Fruit fly (Drosophila melanogaster) whole organism, embryonic: ENCODE data around the gene CG5641.

ENCODE experiments used
- B-H2 ChIP-seq: fragments of 200-800 bp; sonication (Bioruptor generic); optimal IDR thresholded peaks from 2 replicates; lab custom pipeline; 2018; ENCODE audit warnings: missing biosample characterization, mild to moderate bottlenecking, missing genetic modification characterization
- CG10654 ChIP-seq: fragments of 200-800 bp; sonication (Bioruptor generic); optimal IDR thresholded peaks from 2 replicates; lab custom pipeline; 2016; ENCODE audit warnings: missing biosample characterization, missing genetic modification characterization
- CG10959 ChIP-seq: fragments of 200-800 bp; sonication (Bioruptor generic); IDR thresholded peaks from 2 replicates; pipeline ENCODE4 v1.3.6; 2022; ENCODE audit warnings: missing biosample characterization, missing genetic modification characterization
- CG10979 ChIP-seq: fragments of 200-800 bp; sonication (Bioruptor generic); optimal IDR thresholded peaks from 2 replicates; lab custom pipeline; 2018; ENCODE audit warnings: missing biosample characterization, mild to moderate bottlenecking, missing genetic modification characterization, moderate library complexity
- CG11085 ChIP-seq: fragments of 200-800 bp; sonication (Bioruptor generic); IDR thresholded peaks from 2 replicates; pipeline ENCODE4 v1.3.6; 2022; ENCODE audit warnings: missing biosample characterization, missing genetic modification characterization
- CG11723 ChIP-seq: fragments of 200-800 bp; sonication (Bioruptor generic); optimal IDR thresholded peaks from 2 replicates; lab custom pipeline; 2017; ENCODE audit warnings: missing biosample characterization, mild to moderate bottlenecking, missing genetic modification characterization
- CG12104 ChIP-seq: fragments of 200-800 bp; sonication (Bioruptor generic); optimal IDR thresholded peaks from 3 replicates; lab custom pipeline; 2016; ENCODE audit warnings: missing biosample characterization, missing genetic modification characterization
- CG13894 ChIP-seq: fragments of 200-800 bp; sonication (Bioruptor generic); optimal IDR thresholded peaks from 3 replicates; lab custom pipeline; 2018; ENCODE audit warnings: missing biosample characterization, mild to moderate bottlenecking, missing genetic modification characterization, moderate library complexity
- CG1647 ChIP-seq: fragments of 200-800 bp; sonication (Bioruptor generic); optimal IDR thresholded peaks from 3 replicates; lab custom pipeline; 2016; ENCODE audit warnings: missing biosample characterization, missing genetic modification characterization
- CG17361 ChIP-seq: fragments of 200-800 bp; sonication (Bioruptor generic); IDR thresholded peaks from 3 replicates; pipeline ENCODE4 v1.3.6; 2022; ENCODE audit warnings: missing biosample characterization, missing genetic modification characterization
- CG17385 ChIP-seq: fragments of 200-800 bp; sonication (Bioruptor generic); optimal IDR thresholded peaks from 3 replicates; lab custom pipeline; 2018; ENCODE audit warnings: missing biosample characterization, mild to moderate bottlenecking, missing genetic modification characterization
- CG17912 ChIP-seq: fragments of 200-800 bp; sonication (Bioruptor generic); optimal IDR thresholded peaks from 2 replicates; lab custom pipeline; 2018; ENCODE audit warnings: missing biosample characterization, mild to moderate bottlenecking, missing genetic modification characterization
- CG2129 ChIP-seq: fragments of 200-800 bp; sonication (Bioruptor generic); IDR thresholded peaks from 2 replicates; pipeline ENCODE4 v1.3.6; 2022; ENCODE audit warnings: missing biosample characterization, missing genetic modification characterization; ENCODE audit not compliant: partially characterized antibody
- CG2678 ChIP-seq: fragments of 200-800 bp; sonication (Bioruptor generic); optimal IDR thresholded peaks from 3 replicates; lab custom pipeline; 2019; ENCODE audit warnings: missing biosample characterization, mild to moderate bottlenecking, missing genetic modification characterization, moderate library complexity
- CG30431 ChIP-seq: fragments of 200-800 bp; sonication (Bioruptor generic); optimal IDR thresholded peaks from 2 replicates; lab custom pipeline; 2017; ENCODE audit warnings: missing biosample characterization, missing genetic modification characterization
- CG31224 ChIP-seq: fragments of 200-800 bp; sonication (Bioruptor generic); IDR thresholded peaks from 2 replicates; pipeline ENCODE4 v1.3.6; 2022; ENCODE audit warnings: missing biosample characterization, missing genetic modification characterization
- CG31388 ChIP-seq: fragments of 200-800 bp; sonication (Bioruptor generic); optimal IDR thresholded peaks from 2 replicates; lab custom pipeline; 2016; ENCODE audit warnings: missing biosample characterization, missing genetic modification characterization
- CG33213 ChIP-seq: fragments of 200-800 bp; sonication (Bioruptor generic); optimal IDR thresholded peaks from 3 replicates; lab custom pipeline; 2016; ENCODE audit warnings: missing biosample characterization, missing genetic modification characterization
- CG4404 ChIP-seq: fragments of 200-800 bp; sonication (Bioruptor generic); IDR thresholded peaks from 2 replicates; pipeline ENCODE4 v1.3.6; 2022; ENCODE audit warnings: missing biosample characterization, missing genetic modification characterization
- CG4820 ChIP-seq: fragments of 200-800 bp; sonication (Bioruptor generic); optimal IDR thresholded peaks from 3 replicates; lab custom pipeline; 2016; ENCODE audit warnings: missing biosample characterization, missing genetic modification characterization
- CG6272 ChIP-seq: fragments of 200-800 bp; sonication (Bioruptor generic); IDR thresholded peaks from 2 replicates; pipeline ENCODE4 v1.3.6; 2022; ENCODE audit warnings: missing biosample characterization, missing genetic modification characterization
- CG6813 ChIP-seq: fragments of 200-800 bp; sonication (Bioruptor generic); optimal IDR thresholded peaks from 2 replicates; lab custom pipeline; 2017; ENCODE audit warnings: missing biosample characterization, missing genetic modification characterization, mild to moderate bottlenecking, moderate library complexity, missing genetic modification reagents
- CG7372 ChIP-seq: fragments of 200-800 bp; sonication (Bioruptor generic); IDR thresholded peaks from 2 replicates; pipeline ENCODE4 v1.3.6; 2022; ENCODE audit warnings: missing biosample characterization, missing genetic modification characterization
- CG9609 ChIP-seq: fragments of 200-800 bp; sonication (Bioruptor generic); optimal IDR thresholded peaks from 3 replicates; lab custom pipeline; 2016; ENCODE audit warnings: missing biosample characterization, missing genetic modification characterization
- CG9797 ChIP-seq: fragments of 200-800 bp; sonication (Bioruptor generic); optimal IDR thresholded peaks from 3 replicates; lab custom pipeline; 2018; ENCODE audit warnings: missing biosample characterization, mild to moderate bottlenecking, missing genetic modification characterization
- D ChIP-seq, 2 experiments: fragments of 200-800 bp in 1 of 2; fragments of >200 bp in 1 of 2; sonication (Bioruptor generic) in 1 of 2; optimal IDR thresholded peaks; 2 replicates in 1 of 2; 3 replicates in 1 of 2; lab custom pipeline; 2017; ENCODE audit warnings: mild to moderate bottlenecking in 1 of 2, missing biosample characterization in 1 of 2, missing genetic modification characterization in 1 of 2, missing genetic modification reagents in 1 of 2
- Dip2 ChIP-seq: fragments of 200-800 bp; sonication (Bioruptor generic); IDR thresholded peaks from 2 replicates; pipeline ENCODE4 v1.3.6; 2022; ENCODE audit warnings: missing biosample characterization, missing genetic modification characterization
- Dll ChIP-seq: fragments of 200-800 bp; sonication (Bioruptor generic); IDR thresholded peaks from 4 replicates; pipeline ENCODE4 v1.3.6; 2022; ENCODE audit warnings: missing biosample characterization, missing genetic modification characterization; ENCODE audit not compliant: partially characterized antibody
- E2f1 ChIP-seq: fragments of 200-800 bp; sonication (Bioruptor generic); IDR thresholded peaks from 2 replicates; pipeline ENCODE4 v1.3.6; 2022; ENCODE audit warnings: missing biosample characterization, missing genetic modification characterization
- Fer1 ChIP-seq: fragments of 200-800 bp; sonication (Bioruptor generic); optimal IDR thresholded peaks from 2 replicates; lab custom pipeline; 2017; ENCODE audit warnings: missing biosample characterization, mild to moderate bottlenecking, missing genetic modification characterization
- Fer2 ChIP-seq: fragments of 200-800 bp; sonication (Bioruptor generic); optimal IDR thresholded peaks from 2 replicates; lab custom pipeline; 2018; ENCODE audit warnings: missing biosample characterization, mild to moderate bottlenecking, missing genetic modification characterization, moderate library complexity
- Gsc ChIP-seq: fragments of 200-800 bp; sonication (Bioruptor generic); IDR thresholded peaks from 2 replicates; pipeline ENCODE4 v1.3.6; 2022; ENCODE audit warnings: missing biosample characterization, missing genetic modification characterization
- Lpt ChIP-seq: fragments of >200 bp; optimal IDR thresholded peaks from 2 replicates; lab custom pipeline; 2018; ENCODE audit warnings: missing biosample characterization, missing genetic modification characterization
- Mes4 ChIP-seq: fragments of 200-800 bp; sonication (Bioruptor generic); optimal IDR thresholded peaks from 2 replicates; lab custom pipeline; 2016; ENCODE audit warnings: missing biosample characterization, missing genetic modification characterization
- Neu2 ChIP-seq: fragments of 200-800 bp; sonication (Bioruptor generic); optimal IDR thresholded peaks from 3 replicates; lab custom pipeline; 2016; ENCODE audit warnings: missing biosample characterization, missing genetic modification characterization, borderline replicate concordance
- Nf-YC ChIP-seq: fragments of 200-800 bp; optimal IDR thresholded peaks from 3 replicates; lab custom pipeline; 2019; ENCODE audit warnings: missing biosample characterization, mild to moderate bottlenecking, missing genetic modification characterization, moderate library complexity
- NfI ChIP-seq: fragments of 200-800 bp; sonication (Bioruptor generic); optimal IDR thresholded peaks from 3 replicates; lab custom pipeline; 2018; ENCODE audit warnings: missing biosample characterization, mild to moderate bottlenecking, missing genetic modification characterization, moderate library complexity
- Scr ChIP-seq: fragments of 200-800 bp; sonication (Bioruptor generic); IDR thresholded peaks from 2 replicates; pipeline ENCODE4 v1.3.6; 2022; ENCODE audit warnings: missing biosample characterization, missing genetic modification characterization; ENCODE audit not compliant: partially characterized antibody
- ara ChIP-seq: fragments of 200-800 bp; sonication (Bioruptor generic); IDR thresholded peaks from 2 replicates; pipeline ENCODE4 v1.3.6; 2022; ENCODE audit warnings: missing biosample characterization, missing genetic modification characterization
- az2 ChIP-seq: fragments of 200-800 bp; sonication (Bioruptor generic); optimal IDR thresholded peaks from 3 replicates; lab custom pipeline; 2016; ENCODE audit warnings: missing biosample characterization, missing genetic modification characterization
- crol ChIP-seq: fragments of 200-800 bp; sonication (Bioruptor generic); IDR thresholded peaks from 2 replicates; pipeline ENCODE4 v1.3.6; 2022; ENCODE audit warnings: missing biosample characterization, missing genetic modification characterization
- ems ChIP-seq: fragments of 200-800 bp; sonication (Bioruptor generic); optimal IDR thresholded peaks from 3 replicates; lab custom pipeline; 2016; ENCODE audit warnings: missing biosample characterization, missing genetic modification characterization
- ewg ChIP-seq: fragments of 200-800 bp; sonication (Bioruptor generic); optimal IDR thresholded peaks from 3 replicates; lab custom pipeline; 2017; ENCODE audit warnings: mild to moderate bottlenecking, missing biosample characterization, missing genetic modification reagents, missing genetic modification characterization
- fd96Cb ChIP-seq: fragments of 200-800 bp; sonication (Bioruptor generic); optimal IDR thresholded peaks from 2 replicates; lab custom pipeline; 2018; ENCODE audit warnings: missing biosample characterization, mild to moderate bottlenecking, missing genetic modification characterization, moderate library complexity
- knrl ChIP-seq: fragments of 200-800 bp; sonication (Bioruptor generic); IDR thresholded peaks from 3 replicates; pipeline ENCODE4 v1.3.6; 2022; ENCODE audit warnings: missing biosample characterization, missing genetic modification characterization; ENCODE audit not compliant: partially characterized antibody
- lilli ChIP-seq: fragments of 200-800 bp; sonication (Bioruptor generic); optimal IDR thresholded peaks from 3 replicates; lab custom pipeline; 2016; ENCODE audit warnings: missing biosample characterization, missing genetic modification characterization
- row ChIP-seq: fragments of 200-800 bp; sonication (Bioruptor generic); IDR thresholded peaks from 3 replicates; pipeline ENCODE4 v1.3.6; 2022; ENCODE audit warnings: missing biosample characterization, missing genetic modification characterization
- slou ChIP-seq: fragments of 200-800 bp; sonication (Bioruptor generic); optimal IDR thresholded peaks from 3 replicates; lab custom pipeline; 2016; ENCODE audit warnings: missing biosample characterization, missing genetic modification characterization
- so ChIP-seq: fragments of 200-800 bp; sonication (Bioruptor generic); IDR thresholded peaks from 3 replicates; pipeline ENCODE4 v1.3.6; 2022; ENCODE audit warnings: missing biosample characterization, missing genetic modification characterization
- sug ChIP-seq: fragments of 200-800 bp; optimal IDR thresholded peaks from 2 replicates; lab custom pipeline; 2019; ENCODE audit warnings: missing biosample characterization, mild to moderate bottlenecking, missing genetic modification characterization, moderate library complexity
- unpg ChIP-seq: fragments of 200-800 bp; sonication (Bioruptor generic); optimal IDR thresholded peaks from 3 replicates; lab custom pipeline; 2018; ENCODE audit warnings: missing biosample characterization, mild to moderate bottlenecking, missing genetic modification characterization, moderate library complexity

Gene CG5641

dm6 chr3R:12433764-12434163, 4.7 kb upstream of the CG5641 start, which contains the start of the genes Aos1 and Srlp (continued):
- TF ChIP-seq CG33213 (GFP tag; lab: Kevin White, UChicago) (no peak), Gsc (GFP tag; lab: Robert Waterston, UW) (no peak), CG17912 (GFP tag; lab: Kevin White, UChicago) (peak; percentile 3), fd96Cb (tag; lab: Kevin White, UChicago) (peak; percentile 23), CG4404 (GFP tag; lab: Robert Waterston, UW) (no peak), CG2129 (GFP tag; lab: Robert Waterston, UW) (no peak), Nf-YC (tag; lab: Kevin White, UChicago) (peak; percentile 69), CG7372 (GFP tag; lab: Robert Waterston, UW) (no peak), CG9797 (GFP tag; lab: Kevin White, UChicago) (peak; percentile 63), NfI (peak; percentile 46), CG4820 (GFP tag; lab: Kevin White, UChicago) (peak; percentile 19), CG11723 (GFP tag; lab: Kevin White, UChicago) (peak; percentile 11), CG10979 (tag; lab: Kevin White, UChicago) (peak; percentile 52), CG6272 (GFP tag; lab: Robert Waterston, UW) (no peak), row (peak; percentile 88), az2 (GFP tag; lab: Kevin White, UChicago) (peak; percentile 46), CG31388 (no peak), CG13894 (tag; lab: Kevin White, UChicago) (peak; percentile 63), B-H2 (peak; percentile 60), lilli (peak; percentile 8), knrl (GFP tag; lab: Robert Waterston, UW) (0 out of 3 replicates have a peak, but pooled peaks have one; percentile 36), CG17385 (GFP tag; lab: Kevin White, UChicago) (peak; percentile 51), CG12104 (GFP tag; lab: Kevin White, UChicago) (peak; percentile 30), CG17361 (GFP tag; lab: Robert Waterston, UW) (peak; percentile 77), Scr (GFP tag; lab: Robert Waterston, UW) (peak; percentile 50; the same call in 1 of the 2 replicates), slou (GFP tag; lab: Kevin White, UChicago) (peak; percentile 17), sug (peak; percentile 79), CG9609 (no peak), CG10959 (GFP tag; lab: Robert Waterston, UW) (no peak), D (optimal IDR thresholded peaks at IDR 0.05; lab: Kevin White, UChicago) (no peak), D (GFP tag; optimal IDR thresholded peaks at IDR 0.05; lab: Kevin White, UChicago) (no peak), Dll (GFP tag; lab: Robert Waterston, UW) (0 out of 4 replicates have a peak, but pooled peaks have one; percentile 51), CG31224 (no peak), ems (no peak), CG11085 (no peak), unpg (GFP tag; lab: Kevin White, UChicago) (peak; percentile 58), Fer2 (tag; lab: Kevin White, UChicago) (peak; percentile 34), Dip2 (GFP tag; lab: Robert Waterston, UW) (no peak), ewg (GFP tag; lab: Kevin White, UChicago) (peak; percentile 1), Neu2 (GFP tag; lab: Kevin White, UChicago) (no peak), CG6813 (GFP tag; lab: Kevin White, UChicago) (no peak), CG2678 (tag; lab: Kevin White, UChicago) (no peak), so (GFP tag; lab: Robert Waterston, UW) (no peak), CG10654 (GFP tag; lab: Kevin White, UChicago) (peak; percentile 24), CG1647 (GFP tag; lab: Kevin White, UChicago) (peak; percentile 6), ara (GFP tag; lab: Robert Waterston, UW) (no peak), Lpt (GFP tag; lab: Kevin White, UChicago) (no peak), CG30431 (GFP tag; lab: Kevin White, UChicago) (no peak), crol (GFP tag; lab: Robert Waterston, UW) (no peak), Fer1 (peak; percentile 65), E2f1 (GFP tag; lab: Robert Waterston, UW) (0 out of 2 replicates have a peak, but pooled peaks have one; percentile 8), Mes4 (no peak)
